Worm (Caenorhabditis elegans) whole organism, L4 larva: ENCODE results near the gene F01F1.14.

Source experiments
- F44E2.7 ChIP-seq: fragments of 200-800 bp; sonication (Bioruptor generic); IDR thresholded peaks from 2 replicates; pipeline ENCODE4 v2.1.2; 2022; ENCODE audit warnings: missing genetic modification characterization, missing compliant biosample characterization
- R02D3.7 ChIP-seq: fragments of 150-350 bp; sonication (generic microtip); optimal IDR thresholded peaks from 3 replicates; lab custom pipeline; 2014; ENCODE audit warnings: missing biosample characterization, missing genetic modification characterization
- ZK546.5 ChIP-seq, 2 experiments: sonication (generic microtip); optimal IDR thresholded peaks; 2 replicates each; lab custom pipeline; 2017; ENCODE audit warnings: missing biosample characterization in 2 of 2, missing genetic modification characterization in 2 of 2
- lin-15B ChIP-seq: fragments of 150-350 bp; sonication (generic microtip); optimal IDR thresholded peaks from 3 replicates; lab custom pipeline; 2014; ENCODE audit warnings: missing biosample characterization, missing genetic modification characterization
- mdl-1 ChIP-seq, 2 experiments: fragments of 150-350 bp in 1 of 2; sonication (generic microtip) in 1 of 2; optimal IDR thresholded peaks; 2 replicates each; lab custom pipeline; 2014 to 2017; ENCODE audit warnings: missing biosample characterization in 2 of 2, missing genetic modification characterization in 2 of 2
- mxl-2 ChIP-seq: fragments of 200-800 bp; sonication (Bioruptor generic); conservative IDR thresholded peaks from 2 replicates; pipeline ENCODE4 v1.3.6; 2022; ENCODE audit warnings: missing genetic modification reagents, missing genetic modification characterization, missing compliant biosample characterization
- nhr-11 ChIP-seq: fragments of 150-350 bp; optimal IDR thresholded peaks from 2 replicates; lab custom pipeline; 2014; ENCODE audit warnings: missing biosample characterization, missing genetic modification characterization
- nhr-28 ChIP-seq: fragments of 150-350 bp; optimal IDR thresholded peaks from 2 replicates; lab custom pipeline; 2014; ENCODE audit warnings: missing biosample characterization, missing genetic modification characterization
- nhr-48 ChIP-seq: sonication (generic microtip); optimal IDR thresholded peaks from 2 replicates; lab custom pipeline; 2016; ENCODE audit warnings: mild to moderate bottlenecking, missing genetic modification characterization, missing compliant biosample characterization
- nhr-76 ChIP-seq: fragments of 150-350 bp; optimal IDR thresholded peaks from 2 replicates; lab custom pipeline; 2014; ENCODE audit warnings: missing biosample characterization, missing genetic modification characterization
- skn-1 ChIP-seq: fragments of 150-350 bp; optimal IDR thresholded peaks from 2 replicates; lab custom pipeline; 2014; ENCODE audit warnings: missing biosample characterization, missing genetic modification characterization
- unc-39 ChIP-seq: sonication (generic microtip); optimal IDR thresholded peaks from 2 replicates; lab custom pipeline; 2017; ENCODE audit warnings: missing biosample characterization, missing genetic modification characterization

- TF ChIP-seq nhr-48 (tag; lab: Kevin White, UChicago) (no peak), F44E2.7 (no peak), mxl-2 (GFP tag; lab: Robert Waterston, UW) (no peak), nhr-76 (tag; lab: Kevin White, UChicago) (no peak), mdl-1 (tag; optimal IDR thresholded peaks at IDR 0.05; lab: Kevin White, UChicago) (peak; percentile 60 to 93), unc-39 (tag; lab: Kevin White, UChicago) (no peak), skn-1 (tag; lab: Kevin White, UChicago) (no peak), R02D3.7 (no peak), lin-15B (tag; lab: Kevin White, UChicago) (no peak), nhr-28 (tag; lab: Kevin White, UChicago) (no peak), ZK546.5 (tag; optimal IDR thresholded peaks at IDR 0.05; lab: Kevin White, UChicago) (no peak), nhr-11 (tag; lab: Kevin White, UChicago) (peak; percentile 5)
These were observed 37.2 kb downstream of the F01F1.14 start for ce11 chrIII:5845483-5845882.
